Worm (Caenorhabditis elegans): Measurements from ENCODE around the gene pcm-1.

The pcm-1 gene

DNA sequence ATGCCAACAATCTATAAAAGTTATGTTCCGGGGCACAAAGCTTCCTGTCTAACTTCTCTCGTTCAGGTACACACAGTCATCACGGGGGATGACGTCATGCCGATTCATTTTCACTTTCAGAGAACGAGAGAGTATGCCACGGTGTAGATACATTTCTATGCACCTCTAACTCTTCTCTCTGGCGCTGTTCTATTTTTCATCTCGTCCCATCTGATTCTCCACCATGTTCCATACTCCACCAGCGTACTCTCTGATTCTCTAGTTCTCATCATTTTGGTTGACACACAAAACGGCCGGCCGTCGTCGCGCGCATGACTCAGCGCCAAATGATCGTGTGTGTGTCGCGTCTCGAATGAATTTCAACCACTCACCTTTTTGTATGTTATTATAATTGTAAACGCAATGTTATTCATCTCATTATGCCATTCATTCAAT, 36.7 kb upstream of the pcm-1 start (continued):
- TF ChIP-seq unc-30 (tag; optimal IDR thresholded peaks at IDR 0.05): no peak
- TF ChIP-seq nhr-47 (tag; optimal IDR thresholded peaks at IDR 0.05): peak; percentile 95
- no peak for TF ChIP-seq ceh-90 (tag; optimal IDR thresholded peaks at IDR 0.05)
- peak; percentile 12 for TF ChIP-seq F16B12.6 (tag; optimal IDR thresholded peaks at IDR 0.05)
- peak; percentile 85 for TF ChIP-seq skn-1 (tag; optimal IDR thresholded peaks at IDR 0.05)
- peak; percentile 82 to 92 for TF ChIP-seq efl-1 (optimal IDR thresholded peaks at IDR 0.05)
- TF ChIP-seq efl-1 (GFP tag; optimal IDR thresholded peaks at IDR 0.05 in 1 of 2): peak; percentile 56 to 94
- peak; percentile 91 for TF ChIP-seq nhr-19 (GFP tag; conservative IDR thresholded peaks at IDR 0.05)
- TF ChIP-seq unc-62 (GFP tag; optimal IDR thresholded peaks at IDR 0.05): no peak
- TF ChIP-seq lin-13 (GFP tag; optimal IDR thresholded peaks at IDR 0.05): peak; percentile 82
- TF ChIP-seq lin-35 (GFP tag; optimal IDR thresholded peaks at IDR 0.05): peak; percentile 79 to 89
- TF ChIP-seq ceh-82 (tag; optimal IDR thresholded peaks at IDR 0.05): peak; percentile 55 to 79 (median 70)
- peak; percentile 70 for TF ChIP-seq sox-4 (tag; optimal IDR thresholded peaks at IDR 0.05)
- peak; percentile 87 for TF ChIP-seq C16A3.4 (tag; optimal IDR thresholded peaks at IDR 0.05)
- peak; percentile 96 for TF ChIP-seq ztf-4 (tag; optimal IDR thresholded peaks at IDR 0.05)
- no peak for TF ChIP-seq hlh-4 (tag; optimal IDR thresholded peaks at IDR 0.05)
- TF ChIP-seq elt-3 (tag; optimal IDR thresholded peaks at IDR 0.05): peak in 3 of 6 experiments; percentile 6 to 95 (median 94)
- no peak for TF ChIP-seq ces-1 (GFP tag; optimal IDR thresholded peaks at IDR 0.05)
- peak; percentile 84 to 92 for TF ChIP-seq lsy-2 (tag; optimal IDR thresholded peaks at IDR 0.05)
- no peak for TF ChIP-seq fkh-4 (tag; optimal IDR thresholded peaks at IDR 0.05; ENCODE audit: borderline replicate concordance)
- peak; percentile 99 for TF ChIP-seq blmp-1 (tag; optimal IDR thresholded peaks at IDR 0.05)
- TF ChIP-seq nhr-11 (tag; optimal IDR thresholded peaks at IDR 0.05): peak; percentile 84
- TF ChIP-seq dsc-1 (tag; optimal IDR thresholded peaks at IDR 0.05): peak; percentile 86
- peak; percentile 50 for TF ChIP-seq fkh-10 (GFP tag; optimal IDR thresholded peaks at IDR 0.05)
- TF ChIP-seq nhr-20 (tag; optimal IDR thresholded peaks at IDR 0.05): peak; percentile 98
- TF ChIP-seq egl-13 (tag; optimal IDR thresholded peaks at IDR 0.05): peak; percentile 74
- TF ChIP-seq zip-4 (GFP tag; optimal IDR thresholded peaks at IDR 0.05): peak; percentile 44
- no peak for TF ChIP-seq alr-1 (tag; optimal IDR thresholded peaks at IDR 0.05; ENCODE audit: borderline replicate concordance)
- peak; percentile 95 for TF ChIP-seq jun-1 (tag; optimal IDR thresholded peaks at IDR 0.05)
- TF ChIP-seq fkh-8 (tag; optimal IDR thresholded peaks at IDR 0.05): peak; percentile 97
- peak; percentile 68 for TF ChIP-seq mab-9 (GFP tag; IDR thresholded peaks at IDR 0.05)
- no peak for TF ChIP-seq C34B4.2 (tag; optimal IDR thresholded peaks at IDR 0.05)
- peak; percentile 80 for TF ChIP-seq grh-1 (GFP tag; IDR thresholded peaks at IDR 0.05)
- peak; percentile 74 to 91 for TF ChIP-seq egl-27 (tag; optimal IDR thresholded peaks at IDR 0.05)

DNA sequence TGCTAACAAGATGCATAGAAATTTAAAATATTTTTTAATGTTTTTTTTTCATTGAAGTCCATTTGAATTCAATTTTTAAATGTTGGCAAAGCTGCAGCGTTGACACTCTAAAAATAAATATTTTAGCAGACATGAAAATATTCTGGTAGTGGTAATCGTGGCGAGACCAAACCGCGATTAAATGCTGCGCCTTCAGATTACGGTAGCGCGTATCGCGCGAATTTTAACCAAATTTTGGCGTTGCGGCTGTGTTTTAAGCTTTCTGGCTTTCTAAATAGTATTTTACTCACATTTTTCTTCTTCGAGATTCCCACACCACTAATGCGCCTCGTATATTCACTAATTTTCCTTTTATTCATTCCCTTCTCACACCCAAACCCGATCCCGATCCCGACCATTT, 32.4 kb upstream of the pcm-1 start, which contains the start of gene cpg-4:
TSS of gene cpg-4 (plus strand) at position 303 of the 400 bp plus-strand sequence.
- TF ChIP-seq sox-4 (tag; optimal IDR thresholded peaks at IDR 0.05): no peak
- no peak for TF ChIP-seq lin-39 (tag; optimal IDR thresholded peaks at IDR 0.05)
- no peak for TF ChIP-seq zag-1 (tag; optimal IDR thresholded peaks at IDR 0.05)
- TF ChIP-seq lin-35 (GFP tag; optimal IDR thresholded peaks at IDR 0.05): no peak
- no peak for TF ChIP-seq jun-1 (tag; optimal IDR thresholded peaks at IDR 0.05)
- no peak for TF ChIP-seq C16A3.4 (tag; optimal IDR thresholded peaks at IDR 0.05)

DNA sequence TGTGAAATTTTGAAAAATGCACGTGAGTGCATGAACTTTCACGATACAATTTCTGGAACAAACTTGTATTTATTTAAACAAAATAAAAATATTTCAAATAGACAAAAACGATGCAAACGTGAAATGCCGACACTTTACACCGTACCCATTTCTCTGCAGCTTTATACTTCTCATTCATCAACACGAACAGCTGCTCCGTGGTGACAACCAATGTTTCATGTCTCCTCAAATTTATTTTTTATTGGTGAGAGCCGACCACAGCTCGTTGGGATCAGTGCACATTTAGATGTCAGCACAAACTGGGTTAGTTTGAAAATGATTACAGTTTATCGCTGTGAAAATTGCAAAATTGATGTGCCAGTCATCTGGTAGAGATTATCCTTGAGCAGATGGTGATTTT, 31.9 kb upstream of the pcm-1 start:
- TF ChIP-seq ceh-8 (GFP tag; optimal IDR thresholded peaks at IDR 0.05) (no peak), fkh-10 (GFP tag; optimal IDR thresholded peaks at IDR 0.05) (no peak), nhr-71 (tag; optimal IDR thresholded peaks at IDR 0.05) (peak; percentile 4), lin-14 (GFP tag; optimal IDR thresholded peaks at IDR 0.05) (peak; percentile 30), nhr-28 (tag; optimal IDR thresholded peaks at IDR 0.05) (no peak), rnt-1 (tag; optimal IDR thresholded peaks at IDR 0.05) (peak; percentile 51), efl-1 (optimal IDR thresholded peaks at IDR 0.05) (no peak), efl-1 (GFP tag; optimal IDR thresholded peaks at IDR 0.05 in 1 of 2) (peak in 1 of 2 experiments; percentile 31), ceh-63 (GFP tag; optimal IDR thresholded peaks at IDR 0.05) (no peak), sptf-1 (tag; optimal IDR thresholded peaks at IDR 0.05) (no peak)

Measured in whole organism, L1 larva.